Worm (Caenorhabditis elegans) whole organism, L4 larva: ENCODE data around the gene nas-13.

Experiments used
- F37D6.2 ChIP-seq: sonication (generic microtip); optimal IDR thresholded peaks from 2 replicates; lab custom pipeline; 2016; ENCODE audit warnings: mild to moderate bottlenecking, missing genetic modification characterization, missing compliant biosample characterization
- F49E8.2 ChIP-seq: sonication (generic microtip); optimal IDR thresholded peaks from 2 replicates; lab custom pipeline; 2016; ENCODE audit warnings: missing compliant biosample characterization, mild to moderate bottlenecking, missing genetic modification characterization, borderline replicate concordance
- R02D3.7 ChIP-seq: fragments of 150-350 bp; sonication (generic microtip); optimal IDR thresholded peaks from 3 replicates; lab custom pipeline; 2014; ENCODE audit warnings: missing biosample characterization, missing genetic modification characterization
- T20F7.1 ChIP-seq: fragments of 200-800 bp; sonication (Bioruptor generic); optimal IDR thresholded peaks from 2 replicates; lab custom pipeline; 2018; ENCODE audit warnings: mild to moderate bottlenecking, missing genetic modification characterization, missing compliant biosample characterization
- Y75B8A.6 ChIP-seq: fragments of 200-800 bp; sonication (Bioruptor generic); IDR thresholded peaks from 2 replicates; pipeline ENCODE4 v1.3.6; 2022; ENCODE audit warnings: missing genetic modification reagents, missing genetic modification characterization, missing compliant biosample characterization
- aha-1 ChIP-seq: fragments of 150-350 bp; peaks from one replicate; lab custom pipeline; 2014; ENCODE audit warnings: missing biosample characterization, missing genetic modification characterization
- ama-1 ChIP-seq: fragments of 150-350 bp; optimal IDR thresholded peaks from 2 replicates; lab custom pipeline; 2014; ENCODE audit warnings: inconsistent platforms, mixed read lengths
- ceh-32 ChIP-seq: sonication (generic microtip); optimal IDR thresholded peaks from 2 replicates; lab custom pipeline; 2016; ENCODE audit warnings: mild to moderate bottlenecking, missing genetic modification characterization, missing compliant biosample characterization; ENCODE audit not compliant: poor library complexity
- ces-1 ChIP-seq: fragments of 150-350 bp; sonication (generic microtip); optimal IDR thresholded peaks from 4 replicates; lab custom pipeline; 2014; ENCODE audit warnings: missing biosample characterization, missing genetic modification reagents, missing genetic modification characterization
- ctbp-1 ChIP-seq: fragments of 200-800 bp; sonication (Bioruptor generic); IDR thresholded peaks from 2 replicates; pipeline ENCODE4 v1.3.6; 2022; ENCODE audit warnings: missing genetic modification reagents, missing genetic modification characterization, missing compliant biosample characterization
- daf-8 ChIP-seq: fragments of 200-800 bp; sonication (Bioruptor generic); IDR thresholded peaks from 2 replicates; pipeline ENCODE4 v1.3.6; 2022; ENCODE audit warnings: missing genetic modification characterization, missing compliant biosample characterization
- dmd-8 ChIP-seq: fragments of 200-800 bp; sonication (Bioruptor generic); IDR thresholded peaks from 2 replicates; pipeline ENCODE4 v1.3.6; 2022; ENCODE audit warnings: missing genetic modification characterization, missing compliant biosample characterization
- duxl-1 ChIP-seq: sonication (generic microtip); optimal IDR thresholded peaks from 2 replicates; lab custom pipeline; 2016; ENCODE audit warnings: mild to moderate bottlenecking, missing genetic modification characterization, moderate library complexity, missing compliant biosample characterization; ENCODE audit not compliant: poor library complexity
- dve-1 ChIP-seq: sonication (generic microtip); optimal IDR thresholded peaks from 2 replicates; lab custom pipeline; 2017; ENCODE audit warnings: antibody characterized with exemption, mild to moderate bottlenecking, missing genetic modification characterization, missing compliant biosample characterization; ENCODE audit not compliant: insufficient read depth
- egl-43 ChIP-seq: fragments of 200-800 bp; sonication (Bioruptor generic); IDR thresholded peaks from 2 replicates; pipeline ENCODE4 v1.3.6; 2022; ENCODE audit warnings: missing genetic modification reagents, missing genetic modification characterization, missing compliant biosample characterization
- fkh-10 ChIP-seq: fragments of 150-350 bp; optimal IDR thresholded peaks from 2 replicates; lab custom pipeline; 2014; ENCODE audit warnings: missing biosample characterization, missing genetic modification reagents, missing genetic modification characterization
- gei-8 ChIP-seq: fragments of 200-800 bp; sonication (Bioruptor generic); optimal IDR thresholded peaks from 2 replicates; lab custom pipeline; 2018; ENCODE audit warnings: mild to moderate bottlenecking, missing genetic modification characterization, missing compliant biosample characterization
- hlh-11 ChIP-seq: fragments of 200-800 bp; sonication (Bioruptor generic); optimal IDR thresholded peaks from 2 replicates; lab custom pipeline; 2018; ENCODE audit warnings: mild to moderate bottlenecking, missing genetic modification characterization, missing compliant biosample characterization
- hlh-30 ChIP-seq: sonication (generic microtip); optimal IDR thresholded peaks from 2 replicates; lab custom pipeline; 2017; ENCODE audit warnings: antibody characterized with exemption, mild to moderate bottlenecking, missing genetic modification characterization, missing compliant biosample characterization; ENCODE audit not compliant: insufficient read depth
- jun-1 ChIP-seq: fragments of 150-350 bp; optimal IDR thresholded peaks from 2 replicates; lab custom pipeline; 2014; ENCODE audit warnings: missing biosample characterization, missing genetic modification reagents, missing genetic modification characterization
- lin-29 ChIP-seq: fragments of 200-800 bp; sonication (Bioruptor generic); IDR thresholded peaks from 2 replicates; pipeline ENCODE4 v1.3.6; 2022; ENCODE audit warnings: missing genetic modification reagents, missing genetic modification characterization, missing compliant biosample characterization
- lir-3 ChIP-seq: sonication (generic microtip); optimal IDR thresholded peaks from 2 replicates; lab custom pipeline; 2016; ENCODE audit warnings: mild to moderate bottlenecking, missing genetic modification characterization, missing compliant biosample characterization
- madf-9 ChIP-seq: fragments of 200-800 bp; sonication (Bioruptor generic); conservative IDR thresholded peaks from 2 replicates; pipeline ENCODE4 v1.3.6; 2022; ENCODE audit warnings: missing genetic modification reagents, missing genetic modification characterization, missing compliant biosample characterization
- mes-2 ChIP-seq: sonication (generic microtip); optimal IDR thresholded peaks from 2 replicates; lab custom pipeline; 2016; ENCODE audit warnings: missing genotype, mild to moderate bottlenecking, missing genetic modification characterization, missing compliant biosample characterization; ENCODE audit not compliant: poor library complexity, severe bottlenecking
- mxl-2 ChIP-seq: fragments of 200-800 bp; sonication (Bioruptor generic); conservative IDR thresholded peaks from 2 replicates; pipeline ENCODE4 v1.3.6; 2022; ENCODE audit warnings: missing genetic modification reagents, missing genetic modification characterization, missing compliant biosample characterization
- mxl-3 ChIP-seq: fragments of 200-800 bp; sonication (Bioruptor generic); optimal IDR thresholded peaks from 2 replicates; lab custom pipeline; 2018; ENCODE audit warnings: mild to moderate bottlenecking, missing genetic modification characterization, missing compliant biosample characterization
- nhr-111 ChIP-seq: fragments of 200-800 bp; sonication (Bioruptor generic); optimal IDR thresholded peaks from 2 replicates; lab custom pipeline; 2018; ENCODE audit warnings: mild to moderate bottlenecking, missing genetic modification characterization, missing compliant biosample characterization
- nhr-25 ChIP-seq: sonication (generic microtip); optimal IDR thresholded peaks from 2 replicates; lab custom pipeline; 2017; ENCODE audit warnings: missing genetic modification characterization, mild to moderate bottlenecking, missing compliant biosample characterization, antibody characterized with exemption, moderate library complexity, borderline replicate concordance; ENCODE audit not compliant: insufficient read depth
- nhr-28 ChIP-seq: fragments of 150-350 bp; optimal IDR thresholded peaks from 2 replicates; lab custom pipeline; 2014; ENCODE audit warnings: missing biosample characterization, missing genetic modification characterization
- nhr-42 ChIP-seq: fragments of 200-800 bp; sonication (Bioruptor generic); IDR thresholded peaks from 2 replicates; pipeline ENCODE4 v1.3.6; 2022; ENCODE audit warnings: missing genetic modification characterization, missing compliant biosample characterization
- nhr-48 ChIP-seq: sonication (generic microtip); optimal IDR thresholded peaks from 2 replicates; lab custom pipeline; 2016; ENCODE audit warnings: mild to moderate bottlenecking, missing genetic modification characterization, missing compliant biosample characterization
- nhr-6 ChIP-seq: fragments of 150-350 bp; optimal IDR thresholded peaks from 2 replicates; lab custom pipeline; 2014; ENCODE audit warnings: missing biosample characterization, missing genetic modification characterization
- nhr-76 ChIP-seq: fragments of 150-350 bp; optimal IDR thresholded peaks from 2 replicates; lab custom pipeline; 2014; ENCODE audit warnings: missing biosample characterization, missing genetic modification characterization
- nhr-77 ChIP-seq: fragments of 150-350 bp; optimal IDR thresholded peaks from 2 replicates; lab custom pipeline; 2014; ENCODE audit warnings: missing biosample characterization, missing genetic modification characterization
- php-3 ChIP-seq: fragments of 200-800 bp; sonication (Bioruptor generic); IDR thresholded peaks from 2 replicates; pipeline ENCODE4 v1.3.6; 2022; ENCODE audit warnings: missing genetic modification reagents, missing genetic modification characterization, missing compliant biosample characterization
- pqm-1 ChIP-seq: sonication (generic microtip); optimal IDR thresholded peaks from 2 replicates; lab custom pipeline; 2017; ENCODE audit warnings: missing biosample characterization, missing genetic modification characterization
- rbr-2 ChIP-seq: sonication (generic microtip); optimal IDR thresholded peaks from 2 replicates; lab custom pipeline; 2016; ENCODE audit warnings: missing genotype, missing genetic modification characterization, missing compliant biosample characterization
- saeg-2 ChIP-seq: fragments of 200-800 bp; sonication (Bioruptor generic); IDR thresholded peaks from 2 replicates; pipeline ENCODE4 v1.3.6; 2022; ENCODE audit warnings: missing genetic modification reagents, missing genetic modification characterization, missing compliant biosample characterization
- set-16 ChIP-seq: fragments of 200-800 bp; sonication (Bioruptor generic); IDR thresholded peaks from 2 replicates; pipeline ENCODE4 v1.3.6; 2022; ENCODE audit warnings: missing genetic modification reagents, missing genetic modification characterization, missing compliant biosample characterization
- snpc-4 ChIP-seq: fragments of 150-350 bp; optimal IDR thresholded peaks from 2 replicates; lab custom pipeline; 2014; ENCODE audit warnings: missing biosample characterization, missing genetic modification characterization
- spr-1 ChIP-seq: sonication (generic microtip); optimal IDR thresholded peaks from 2 replicates; lab custom pipeline; 2016; ENCODE audit warnings: mild to moderate bottlenecking, missing genetic modification characterization, missing compliant biosample characterization
- tra-1 ChIP-seq: fragments of 200-800 bp; sonication (Bioruptor generic); IDR thresholded peaks from 2 replicates; pipeline ENCODE4 v1.3.6; 2022; ENCODE audit warnings: missing genetic modification reagents, missing genetic modification characterization, missing compliant biosample characterization
- zag-1 ChIP-seq: fragments of 150-350 bp; optimal IDR thresholded peaks from 2 replicates; lab custom pipeline; 2014; ENCODE audit warnings: missing biosample characterization, missing genetic modification characterization
- zfp-2 ChIP-seq: sonication (generic microtip); optimal IDR thresholded peaks from 2 replicates; lab custom pipeline; 2016; ENCODE audit warnings: mild to moderate bottlenecking, missing genetic modification characterization, missing compliant biosample characterization
- zip-2 ChIP-seq: fragments of 150-350 bp; optimal IDR thresholded peaks from 2 replicates; lab custom pipeline; 2014; ENCODE audit warnings: missing biosample characterization, missing genetic modification characterization
- ztf-11 ChIP-seq: fragments of 150-350 bp; optimal IDR thresholded peaks from 2 replicates; lab custom pipeline; 2014; ENCODE audit warnings: missing biosample characterization, missing genetic modification characterization

The nas-13 gene

ce11 chrX:15382256-15382655, 45.8 kb downstream of the nas-13 start:
- no peak for TF ChIP-seq jun-1
- peak; percentile 39 for TF ChIP-seq hlh-30
- TF ChIP-seq nhr-28 (tag; lab: Kevin White, UChicago), result peak; percentile 8
- TF ChIP-seq set-16 (GFP tag; lab: Robert Waterston, UW), result peak; percentile 68; the same call in 1 of the 2 replicates

ce11 chrX:15381486-15381885, 46.6 kb downstream of the nas-13 start:
- no peak for TF ChIP-seq saeg-2 (GFP tag; lab: Robert Waterston, UW)
- TF ChIP-seq fkh-10 (GFP tag; lab: Kevin White, UChicago), result peak; percentile 12

ce11 chrX:15380437-15380836, 47.6 kb downstream of the nas-13 start:
- TF ChIP-seq pqm-1 (no peak), nhr-6 (no peak), zag-1 (tag; lab: Kevin White, UChicago) (no peak), saeg-2 (GFP tag; lab: Robert Waterston, UW) (no peak), nhr-76 (tag; lab: Kevin White, UChicago) (no peak), snpc-4 (tag; lab: Kevin White, UChicago) (no peak), aha-1 (peak; percentile 43), tra-1 (GFP tag; lab: Robert Waterston, UW) (no peak), lir-3 (no peak), madf-9 (no peak), nhr-28 (tag; lab: Kevin White, UChicago) (peak; percentile 15), nhr-111 (GFP tag; lab: Kevin White, UChicago) (no peak), ceh-32 (no peak), R02D3.7 (tag; lab: Kevin White, UChicago) (no peak), mes-2 (tag; lab: Kevin White, UChicago) (no peak), zfp-2 (no peak), duxl-1 (tag; lab: Kevin White, UChicago) (no peak), egl-43 (GFP tag; lab: Robert Waterston, UW) (no peak), ama-1 (lab: Kevin White, UChicago) (no peak), F37D6.2 (tag; lab: Kevin White, UChicago) (no peak), Y75B8A.6 (no peak), mxl-3 (GFP tag; lab: Kevin White, UChicago) (peak; percentile 45), hlh-11 (tag; lab: Kevin White, UChicago) (peak; percentile 32), mxl-2 (no peak)

- TF ChIP-seq nhr-77 (tag; lab: Kevin White, UChicago) (no peak), lin-29 (GFP tag; lab: Robert Waterston, UW) (no peak), hlh-30 (peak; percentile 72), dmd-8 (no peak), mes-2 (tag; lab: Kevin White, UChicago) (no peak), nhr-42 (GFP tag; lab: Robert Waterston, UW) (no peak), rbr-2 (tag; lab: Kevin White, UChicago) (no peak), php-3 (GFP tag; lab: Robert Waterston, UW) (no peak), gei-8 (GFP tag; lab: Kevin White, UChicago) (no peak), dve-1 (tag; lab: Kevin White, UChicago) (no peak), aha-1 (peak; percentile 67), snpc-4 (tag; lab: Kevin White, UChicago) (no peak), nhr-48 (peak; percentile 54), ztf-11 (no peak), nhr-25 (tag; lab: Kevin White, UChicago) (peak; percentile 12), zip-2 (tag; lab: Kevin White, UChicago) (no peak), ces-1 (no peak), pqm-1 (no peak), T20F7.1 (GFP tag; lab: Kevin White, UChicago) (no peak), spr-1 (tag; lab: Kevin White, UChicago) (no peak), F37D6.2 (tag; lab: Kevin White, UChicago) (no peak), set-16 (GFP tag; lab: Robert Waterston, UW) (no peak), ctbp-1 (no peak), jun-1 (no peak), nhr-28 (tag; lab: Kevin White, UChicago) (peak; percentile 44), F49E8.2 (tag; lab: Kevin White, UChicago) (no peak), daf-8 (GFP tag; lab: Robert Waterston, UW) (no peak)
Observed at ce11 chrX:15379882-15380281, 48.2 kb downstream of the nas-13 start.
